Fruit fly (Drosophila melanogaster): ENCODE results near the gene Dic61B.

The Dic61B gene

DNA sequence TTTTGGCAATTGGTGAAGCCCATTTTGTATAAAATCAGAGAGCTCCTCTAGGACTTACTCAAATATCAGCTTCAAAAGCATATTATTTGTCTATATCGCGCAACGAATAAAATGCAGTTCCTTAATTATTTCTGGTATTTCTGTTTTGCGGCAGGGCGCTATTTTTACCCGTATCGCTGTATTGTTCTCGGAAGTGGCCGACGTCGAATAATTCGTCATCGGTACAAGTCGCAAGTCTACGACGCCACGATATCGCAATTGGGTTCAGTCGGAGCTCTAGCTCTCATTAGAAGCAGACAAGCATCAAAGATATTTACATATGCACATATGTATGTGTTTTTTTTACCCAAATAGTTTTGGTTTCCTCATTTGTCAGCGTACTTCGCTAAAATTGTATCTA lies 48.3 kb downstream of the Dic61B start:
- TF ChIP-seq kay (GFP tag; ENCODE audit: borderline replicate concordance) (peak; percentile 88), Mnt (GFP tag; optimal IDR thresholded peaks at IDR 0.05) (no peak)

Measured in whole organism, adult.